Worm (Caenorhabditis elegans) whole organism, L2 larva: ENCODE data around the gene best-6.
"Not testable (repeated sequence)": the region's sequence is repeated elsewhere in the genome, so short reads cannot be mapped to it uniquely, and the experiment has no call there.

ENCODE experiments used
- lin-13 ChIP-seq: fragments of 150-350 bp; optimal IDR thresholded peaks from 2 replicates; lab custom pipeline; 2014; ENCODE audit warnings: missing biosample characterization, missing genetic modification reagents, missing genetic modification characterization
- lsy-2 ChIP-seq, 2 experiments: fragments of 150-350 bp in 1 of 2; sonication (generic microtip) in 1 of 2; optimal IDR thresholded peaks; 2 replicates each; lab custom pipeline; 2014 to 2017; ENCODE audit warnings: missing biosample characterization in 2 of 2, missing genetic modification characterization in 2 of 2
- nhr-23 ChIP-seq: fragments of 150-350 bp; optimal IDR thresholded peaks from 2 replicates; lab custom pipeline; 2014; ENCODE audit warnings: missing biosample characterization, missing genetic modification reagents, missing genetic modification characterization
- nhr-237 ChIP-seq: fragments of 150-350 bp; optimal IDR thresholded peaks from 2 replicates; lab custom pipeline; 2014; ENCODE audit warnings: missing biosample characterization, missing genetic modification characterization
- snpc-4 ChIP-seq: fragments of 150-350 bp; optimal IDR thresholded peaks from 2 replicates; lab custom pipeline; 2014; ENCODE audit warnings: missing biosample characterization, missing genetic modification characterization
- unc-55 ChIP-seq: fragments of 150-350 bp; sonication (generic microtip); optimal IDR thresholded peaks from 3 replicates; lab custom pipeline; 2014; ENCODE audit warnings: missing biosample characterization, missing genetic modification reagents, missing genetic modification characterization
- ztf-11 ChIP-seq: sonication (generic microtip); optimal IDR thresholded peaks from 2 replicates; lab custom pipeline; 2017; ENCODE audit warnings: missing biosample characterization, missing genetic modification characterization

ce11 chrIV:5068541-5068940 is 39.7 kb upstream of the best-6 start, which contains the start of the genes R13H9.6 and rmd-6:
- TF ChIP-seq lsy-2 (tag; optimal IDR thresholded peaks at IDR 0.05; lab: Kevin White, UChicago); snpc-4 (tag; lab: Kevin White, UChicago); nhr-237 (tag; lab: Kevin White, UChicago); nhr-23 (tag; lab: Kevin White, UChicago); unc-55 (GFP tag; lab: Kevin White, UChicago); lin-13 (GFP tag; lab: Kevin White, UChicago); ztf-11 (tag; lab: Kevin White, UChicago): not testable (repeated sequence)
